Worm (Caenorhabditis elegans) whole organism, young adult: ENCODE data around the gene Y24F12A.1.

ENCODE experiments used
- B0336.3 ChIP-seq: fragments of 200-800 bp; sonication (Bioruptor generic); IDR thresholded peaks from 2 replicates; pipeline ENCODE4 v1.3.6; 2022; ENCODE audit warnings: missing genetic modification characterization, missing compliant biosample characterization
- D2030.7 ChIP-seq: fragments of 200-800 bp; sonication (Bioruptor generic); IDR thresholded peaks from 2 replicates; pipeline ENCODE4 v1.3.6; 2022; ENCODE audit warnings: missing genetic modification reagents, missing genetic modification characterization, missing compliant biosample characterization
- F22D6.2 ChIP-seq: sonication (generic microtip); optimal IDR thresholded peaks from 2 replicates; lab custom pipeline; 2016; ENCODE audit warnings: mild to moderate bottlenecking, missing genetic modification characterization, missing compliant biosample characterization
- K12H6.12 ChIP-seq: fragments of 200-800 bp; sonication (Bioruptor generic); optimal IDR thresholded peaks from 2 replicates; lab custom pipeline; 2018; ENCODE audit warnings: mild to moderate bottlenecking, missing genetic modification characterization, missing compliant biosample characterization
- T07F8.4 ChIP-seq: sonication (generic microtip); optimal IDR thresholded peaks from 2 replicates; lab custom pipeline; 2016; ENCODE audit warnings: mild to moderate bottlenecking, missing genetic modification characterization, moderate library complexity, missing compliant biosample characterization
- Y53G8AR.9 ChIP-seq: fragments of 200-800 bp; sonication (Bioruptor generic); conservative IDR thresholded peaks from 2 replicates; pipeline ENCODE4 v1.3.6; 2022; ENCODE audit warnings: missing genetic modification reagents, missing genetic modification characterization, missing compliant biosample characterization
- Y56A3A.18 ChIP-seq: fragments of 200-800 bp; sonication (Bioruptor generic); IDR thresholded peaks from 2 replicates; pipeline ENCODE4 v1.3.6; 2022; ENCODE audit warnings: missing genetic modification reagents, missing genetic modification characterization, missing compliant biosample characterization
- Y95B8A.8 ChIP-seq: fragments of 200-800 bp; sonication (Bioruptor generic); IDR thresholded peaks from 2 replicates; pipeline ENCODE4 v1.3.6; 2022; ENCODE audit warnings: missing genetic modification reagents, missing genetic modification characterization, missing compliant biosample characterization
- ZK185.1 ChIP-seq: sonication (generic microtip); optimal IDR thresholded peaks from 2 replicates; lab custom pipeline; 2016; ENCODE audit warnings: mild to moderate bottlenecking, missing genetic modification characterization, missing compliant biosample characterization; ENCODE audit not compliant: poor library complexity, severe bottlenecking
- ama-1 ChIP-seq, 3 experiments: fragments of 150-350 bp in 1 of 3; sonication (generic microtip) in 2 of 3; optimal IDR thresholded peaks; 2 replicates each; lab custom pipeline; 2014 to 2018; ENCODE audit warnings: missing biosample characterization in 2 of 3, missing genetic modification characterization in 2 of 3, missing genetic modification reagents in 2 of 3
- aptf-3 ChIP-seq: fragments of 200-800 bp; sonication (Bioruptor generic); IDR thresholded peaks from 2 replicates; pipeline ENCODE4 v1.3.6; 2022; ENCODE audit warnings: missing genetic modification characterization, missing compliant biosample characterization
- ccch-3 ChIP-seq: fragments of 200-800 bp; sonication (Bioruptor generic); optimal IDR thresholded peaks from 2 replicates; lab custom pipeline; 2018; ENCODE audit warnings: mild to moderate bottlenecking, missing genetic modification characterization, missing compliant biosample characterization
- ceh-27 ChIP-seq: fragments of 200-800 bp; sonication (Bioruptor generic); optimal IDR thresholded peaks from 2 replicates; lab custom pipeline; 2018; ENCODE audit warnings: mild to moderate bottlenecking, missing genetic modification characterization, moderate library complexity, missing compliant biosample characterization
- ceh-40 ChIP-seq: fragments of 200-800 bp; sonication (Bioruptor generic); IDR thresholded peaks from 2 replicates; pipeline ENCODE4 v1.3.6; 2022; ENCODE audit warnings: missing genetic modification characterization, missing compliant biosample characterization
- ceh-91 ChIP-seq: fragments of 200-800 bp; sonication (Bioruptor generic); IDR thresholded peaks from 2 replicates; pipeline ENCODE4 v1.3.6; 2022; ENCODE audit warnings: missing genetic modification reagents, missing genetic modification characterization, missing compliant biosample characterization
- egl-18 ChIP-seq: fragments of 200-800 bp; sonication (Bioruptor generic); IDR thresholded peaks from 2 replicates; pipeline ENCODE4 v1.3.6; 2022; ENCODE audit warnings: missing genetic modification reagents, missing genetic modification characterization, missing compliant biosample characterization
- egrh-3 ChIP-seq: fragments of 200-800 bp; sonication (Bioruptor generic); IDR thresholded peaks from 2 replicates; pipeline ENCODE4 v1.3.6; 2022; ENCODE audit warnings: missing genetic modification reagents, missing genetic modification characterization, missing compliant biosample characterization
- ekl-4 ChIP-seq: fragments of 200-800 bp; sonication (Bioruptor generic); IDR thresholded peaks from 2 replicates; pipeline ENCODE4 v1.3.6; 2022; ENCODE audit warnings: missing genetic modification reagents, missing genetic modification characterization, missing compliant biosample characterization
- hlh-12 ChIP-seq: sonication (generic microtip); optimal IDR thresholded peaks from 2 replicates; lab custom pipeline; 2016; ENCODE audit warnings: missing genetic modification characterization, missing compliant biosample characterization
- let-607 ChIP-seq, 2 experiments: fragments of 200-800 bp in 1 of 2; sonication (Bioruptor generic) in 1 of 2; sonication (generic microtip) in 1 of 2; optimal IDR thresholded peaks; 2 replicates each; lab custom pipeline; 2016 to 2018; ENCODE audit warnings: mild to moderate bottlenecking in 2 of 2, missing compliant biosample characterization in 2 of 2, missing genetic modification characterization in 2 of 2, moderate library complexity in 2 of 2, missing genotype in 1 of 2
- lin-40 ChIP-seq: sonication (generic microtip); optimal IDR thresholded peaks from 2 replicates; lab custom pipeline; 2016; ENCODE audit warnings: missing genetic modification characterization, mild to moderate bottlenecking, missing compliant biosample characterization, missing genotype, missing genetic modification reagents
- lsl-1 ChIP-seq: fragments of 200-800 bp; sonication (Bioruptor generic); optimal IDR thresholded peaks from 2 replicates; lab custom pipeline; 2018; ENCODE audit warnings: mild to moderate bottlenecking, missing genetic modification characterization, moderate library complexity, missing compliant biosample characterization
- madf-3 ChIP-seq: fragments of 200-800 bp; sonication (Bioruptor generic); IDR thresholded peaks from 2 replicates; pipeline ENCODE4 v1.3.6; 2022; ENCODE audit warnings: missing genetic modification reagents, missing genetic modification characterization, missing compliant biosample characterization
- madf-8 ChIP-seq: fragments of 200-800 bp; sonication (Bioruptor generic); conservative IDR thresholded peaks from 2 replicates; pipeline ENCODE4 v1.3.6; 2022; ENCODE audit warnings: missing genetic modification reagents, missing genetic modification characterization, missing compliant biosample characterization
- mel-28 ChIP-seq: sonication (generic microtip); optimal IDR thresholded peaks from 2 replicates; lab custom pipeline; 2016; ENCODE audit warnings: borderline replicate concordance, mild to moderate bottlenecking, missing genetic modification characterization, missing compliant biosample characterization
- nfya-2 ChIP-seq: fragments of 200-800 bp; sonication (Bioruptor generic); IDR thresholded peaks from 2 replicates; pipeline ENCODE4 v1.3.6; 2022; ENCODE audit warnings: missing genetic modification reagents, missing genetic modification characterization, missing compliant biosample characterization
- nhr-120 ChIP-seq: fragments of 200-800 bp; sonication (Bioruptor generic); IDR thresholded peaks from 2 replicates; pipeline ENCODE4 v1.3.6; 2022; ENCODE audit warnings: missing genetic modification characterization, missing compliant biosample characterization
- nhr-27 ChIP-seq: fragments of 200-800 bp; sonication (Bioruptor generic); optimal IDR thresholded peaks from 2 replicates; lab custom pipeline; 2018; ENCODE audit warnings: mild to moderate bottlenecking, missing genetic modification characterization, moderate library complexity, missing compliant biosample characterization
- nhr-80 ChIP-seq: sonication (generic microtip); optimal IDR thresholded peaks from 2 replicates; lab custom pipeline; 2016; ENCODE audit warnings: missing genetic modification characterization, missing compliant biosample characterization
- somi-1 ChIP-seq: fragments of 200-800 bp; sonication (Bioruptor generic); optimal IDR thresholded peaks from 2 replicates; lab custom pipeline; 2018; ENCODE audit warnings: mild to moderate bottlenecking, missing genetic modification characterization, missing compliant biosample characterization
- zfh-2 ChIP-seq: fragments of 200-800 bp; sonication (Bioruptor generic); conservative IDR thresholded peaks from 2 replicates; pipeline ENCODE4 v1.3.6; 2022; ENCODE audit warnings: missing genetic modification reagents, missing genetic modification characterization, missing compliant biosample characterization
- zim-3 ChIP-seq: sonication (generic microtip); optimal IDR thresholded peaks from 2 replicates; lab custom pipeline; 2017; ENCODE audit warnings: mild to moderate bottlenecking, missing genetic modification characterization, moderate library complexity, missing compliant biosample characterization
- ztf-26 ChIP-seq: sonication (generic microtip); optimal IDR thresholded peaks from 2 replicates; lab custom pipeline; 2017; ENCODE audit warnings: missing genetic modification characterization, missing compliant biosample characterization
- ztf-6 ChIP-seq: fragments of 200-800 bp; sonication (Bioruptor generic); IDR thresholded peaks from 2 replicates; pipeline ENCODE4 v1.3.6; 2022; ENCODE audit warnings: missing genetic modification reagents, missing genetic modification characterization, missing compliant biosample characterization

Y24F12A.1 gene

DNA sequence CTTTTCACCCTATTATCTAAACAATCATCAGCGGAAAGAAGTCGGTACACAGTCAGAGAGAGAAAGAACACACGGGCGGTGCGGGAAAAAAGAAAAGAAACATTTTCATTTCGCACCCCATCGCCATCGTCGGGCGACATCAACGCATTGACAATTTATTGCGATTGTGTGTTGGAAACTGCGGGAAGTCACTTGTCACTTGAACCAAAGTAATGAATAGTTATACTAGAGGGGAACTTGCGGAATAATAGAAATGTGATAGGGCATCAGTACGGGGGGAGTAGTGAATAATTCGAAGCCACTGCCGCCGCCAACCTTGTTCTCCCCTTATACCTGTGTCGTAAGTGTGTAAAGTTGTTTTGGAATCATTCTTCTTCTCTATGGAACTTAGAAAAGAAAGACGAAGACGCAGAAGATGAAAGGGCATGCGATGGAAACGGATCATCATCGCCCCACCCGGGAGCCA lies 33.6 kb upstream of the Y24F12A.1 start:
- TF ChIP-seq somi-1: peak; percentile 2
- 0 out of 2 replicates have a peak, but pooled peaks have one; percentile 4 for TF ChIP-seq zfh-2 (GFP tag; lab: Robert Waterston, UW)
- peak; percentile 18; the same call in 1 of the 2 replicates for TF ChIP-seq ekl-4 (GFP tag; lab: Robert Waterston, UW)
- TF ChIP-seq F22D6.2: no peak
- no peak for TF ChIP-seq Y53G8AR.9 (GFP tag; lab: Robert Waterston, UW)

ce11 chrIV:11572524-11572923 lies 32.5 kb upstream of the Y24F12A.1 start:
- TF ChIP-seq mel-28: no peak
- TF ChIP-seq madf-8 (GFP tag; lab: Robert Waterston, UW): no peak
- TF ChIP-seq ztf-6 (GFP tag; lab: Robert Waterston, UW): no peak
- no peak for TF ChIP-seq B0336.3 (GFP tag; lab: Robert Waterston, UW)
- TF ChIP-seq ztf-26 (tag; lab: Kevin White, UChicago): no peak
- no peak for TF ChIP-seq ccch-3 (GFP tag; lab: Kevin White, UChicago)
- no peak for TF ChIP-seq D2030.7 (GFP tag; lab: Robert Waterston, UW)
- TF ChIP-seq T07F8.4 (tag; lab: Kevin White, UChicago): no peak
- no peak for TF ChIP-seq nhr-120
- no peak for TF ChIP-seq nhr-27 (tag; lab: Kevin White, UChicago)
- TF ChIP-seq F22D6.2: no peak

- no peak for TF ChIP-seq ama-1 (optimal IDR thresholded peaks at IDR 0.05; lab: Kevin White, UChicago)
- TF ChIP-seq ama-1 (GFP tag; optimal IDR thresholded peaks at IDR 0.05; lab: Kevin White, UChicago): no peak
- TF ChIP-seq madf-3 (GFP tag; lab: Robert Waterston, UW): no peak
- no peak for TF ChIP-seq B0336.3 (GFP tag; lab: Robert Waterston, UW)
- no peak for TF ChIP-seq ceh-27 (GFP tag; lab: Kevin White, UChicago)
- TF ChIP-seq egl-18 (GFP tag; lab: Robert Waterston, UW): no peak
- TF ChIP-seq Y56A3A.18: no peak
- TF ChIP-seq let-607 (tag; optimal IDR thresholded peaks at IDR 0.05; lab: Kevin White, UChicago): no peak
- TF ChIP-seq aptf-3 (GFP tag; lab: Robert Waterston, UW): no peak
- TF ChIP-seq Y95B8A.8 (GFP tag; lab: Robert Waterston, UW): no peak
Observed at ce11 chrIV:11574331-11574730, 30.7 kb upstream of the Y24F12A.1 start.

DNA sequence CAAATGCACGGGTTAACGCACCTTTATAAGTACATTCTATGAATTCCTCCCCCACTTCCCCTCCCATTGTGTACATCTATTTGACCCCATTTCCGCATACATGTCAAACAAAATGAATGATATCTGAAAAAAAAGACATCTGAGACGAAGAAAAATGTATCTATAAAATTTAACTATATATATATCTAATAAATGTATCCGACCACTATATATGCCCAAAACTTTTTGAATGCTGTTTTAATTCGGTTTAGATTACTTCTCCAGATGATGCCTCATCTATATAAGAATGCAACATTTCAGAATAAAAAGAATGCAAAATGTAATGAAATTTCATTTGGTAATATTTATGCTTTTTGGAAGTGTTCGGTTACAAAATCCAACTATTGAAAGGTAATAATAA lies 26.6 kb upstream of the Y24F12A.1 start, which contains the start of gene rib-1:
Gene rib-1, plus strand, starts transcription at position 301 of the 400 bp plus-strand sequence.
- TF ChIP-seq lin-40 (tag; lab: Kevin White, UChicago) (no peak), ZK185.1 (no peak)

ce11 chrIV:11582450-11583166 lies 22.4 kb upstream of the Y24F12A.1 start:
- TF ChIP-seq ceh-40 (GFP tag; lab: Robert Waterston, UW) (no peak), K12H6.12 (tag; lab: Kevin White, UChicago) (no peak), zfh-2 (GFP tag; lab: Robert Waterston, UW) (peak; percentile 84), zim-3 (tag; lab: Kevin White, UChicago) (no peak), hlh-12 (no peak), lsl-1 (GFP tag; lab: Kevin White, UChicago) (no peak), ceh-91 (no peak), nhr-80 (tag; lab: Kevin White, UChicago) (peak; percentile 6), nfya-2 (GFP tag; lab: Robert Waterston, UW) (no peak), egrh-3 (GFP tag; lab: Robert Waterston, UW) (peak; percentile 49; the same call in 1 of the 2 replicates)
